Worm (Caenorhabditis elegans) whole organism, late embryonic: ENCODE results near the gene Y41D4A.3.

Source experiments
- F13H6.1 ChIP-seq: sonication (generic microtip); optimal IDR thresholded peaks from 2 replicates; lab custom pipeline; 2016; ENCODE audit warnings: missing genetic modification characterization, missing compliant biosample characterization
- K02D7.2 ChIP-seq: sonication (generic microtip); optimal IDR thresholded peaks from 2 replicates; lab custom pipeline; 2017; ENCODE audit warnings: mild to moderate bottlenecking, missing genetic modification characterization, missing compliant biosample characterization
- K09A11.1 ChIP-seq: sonication (generic microtip); optimal IDR thresholded peaks from 2 replicates; lab custom pipeline; 2017; ENCODE audit warnings: antibody characterized with exemption, mild to moderate bottlenecking, missing genetic modification characterization, missing compliant biosample characterization; ENCODE audit not compliant: insufficient read depth
- Y22D7AL.16 ChIP-seq: sonication (generic microtip); optimal IDR thresholded peaks from 2 replicates; lab custom pipeline; 2016; ENCODE audit warnings: missing genetic modification characterization, missing compliant biosample characterization
- ama-1 ChIP-seq: fragments of 150-350 bp; optimal IDR thresholded peaks from 2 replicates; lab custom pipeline; 2014
- ceh-18 ChIP-seq: sonication (generic microtip); optimal IDR thresholded peaks from 2 replicates; lab custom pipeline; 2016; ENCODE audit warnings: missing genetic modification characterization, missing compliant biosample characterization
- ceh-19 ChIP-seq: fragments of 200-800 bp; sonication (Bioruptor generic); optimal IDR thresholded peaks from 2 replicates; lab custom pipeline; 2018; ENCODE audit warnings: mild to moderate bottlenecking, missing genetic modification characterization, missing compliant biosample characterization
- ceh-30 ChIP-seq: fragments of 150-350 bp; optimal IDR thresholded peaks from 2 replicates; lab custom pipeline; 2014; ENCODE audit warnings: missing biosample characterization, missing genetic modification characterization
- ceh-31 ChIP-seq: sonication (generic microtip); optimal IDR thresholded peaks from 2 replicates; lab custom pipeline; 2016; ENCODE audit warnings: missing genetic modification characterization, missing compliant biosample characterization
- ceh-34 ChIP-seq: sonication (generic microtip); optimal IDR thresholded peaks from 2 replicates; lab custom pipeline; 2016; ENCODE audit warnings: mild to moderate bottlenecking, missing genetic modification characterization, missing compliant biosample characterization
- ceh-48 ChIP-seq: sonication (generic microtip); optimal IDR thresholded peaks from 2 replicates; lab custom pipeline; 2016; ENCODE audit warnings: missing genetic modification characterization, inconsistent platforms, missing compliant biosample characterization
- ceh-9 ChIP-seq: sonication (generic microtip); optimal IDR thresholded peaks from 2 replicates; lab custom pipeline; 2016; ENCODE audit warnings: mild to moderate bottlenecking, missing genetic modification characterization, inconsistent platforms, missing compliant biosample characterization
- che-1 ChIP-seq: sonication (generic microtip); optimal IDR thresholded peaks from 2 replicates; lab custom pipeline; 2016; ENCODE audit warnings: mild to moderate bottlenecking, missing genetic modification characterization, missing compliant biosample characterization
- dmd-4 ChIP-seq: sonication (generic microtip); optimal IDR thresholded peaks from 2 replicates; lab custom pipeline; 2016; ENCODE audit warnings: borderline replicate concordance, missing genetic modification characterization, missing compliant biosample characterization
- dve-1 ChIP-seq: sonication (generic microtip); optimal IDR thresholded peaks from 2 replicates; lab custom pipeline; 2017; ENCODE audit warnings: antibody characterized with exemption, mild to moderate bottlenecking, missing genetic modification characterization, missing compliant biosample characterization
- elt-2 ChIP-seq: sonication (generic microtip); optimal IDR thresholded peaks from 2 replicates; lab custom pipeline; 2016; ENCODE audit warnings: missing genetic modification reagents, missing genetic modification characterization, missing compliant biosample characterization
- fax-1 ChIP-seq: sonication (generic microtip); optimal IDR thresholded peaks from 2 replicates; lab custom pipeline; 2016; ENCODE audit warnings: missing genotype, missing genetic modification characterization, missing compliant biosample characterization
- fkh-10 ChIP-seq: fragments of 150-350 bp; optimal IDR thresholded peaks from 2 replicates; lab custom pipeline; 2014; ENCODE audit warnings: missing biosample characterization, missing genetic modification reagents, missing genetic modification characterization
- fkh-6 ChIP-seq: sonication (generic microtip); optimal IDR thresholded peaks from 2 replicates; lab custom pipeline; 2016; ENCODE audit warnings: missing genetic modification characterization, missing compliant biosample characterization
- hlh-13 ChIP-seq: fragments of 200-800 bp; sonication (Bioruptor generic); optimal IDR thresholded peaks from 2 replicates; lab custom pipeline; 2018; ENCODE audit warnings: mild to moderate bottlenecking, missing genetic modification characterization, missing compliant biosample characterization
- hlh-15 ChIP-seq: sonication (generic microtip); optimal IDR thresholded peaks from 2 replicates; lab custom pipeline; 2016; ENCODE audit warnings: missing genetic modification characterization, missing compliant biosample characterization
- lim-6 ChIP-seq: sonication (generic microtip); optimal IDR thresholded peaks from 2 replicates; lab custom pipeline; 2016; ENCODE audit warnings: missing genetic modification characterization, missing compliant biosample characterization
- lin-11 ChIP-seq: fragments of 200-800 bp; sonication (Bioruptor generic); optimal IDR thresholded peaks from 2 replicates; lab custom pipeline; 2018; ENCODE audit warnings: mild to moderate bottlenecking, missing genetic modification characterization, missing compliant biosample characterization
- mec-3 ChIP-seq: sonication (generic microtip); optimal IDR thresholded peaks from 2 replicates; lab custom pipeline; 2016; ENCODE audit warnings: borderline replicate concordance, missing genetic modification characterization, missing compliant biosample characterization
- nfya-1 ChIP-seq: sonication (generic microtip); optimal IDR thresholded peaks from 2 replicates; lab custom pipeline; 2017; ENCODE audit warnings: missing genetic modification characterization, mild to moderate bottlenecking, missing compliant biosample characterization, antibody characterized with exemption, moderate library complexity
- odd-2 ChIP-seq: sonication (generic microtip); optimal IDR thresholded peaks from 2 replicates; lab custom pipeline; 2017; ENCODE audit warnings: antibody characterized with exemption, mild to moderate bottlenecking, missing genetic modification characterization, missing compliant biosample characterization
- pat-9 ChIP-seq: fragments of 200-800 bp; sonication (Bioruptor generic); optimal IDR thresholded peaks from 2 replicates; lab custom pipeline; 2018; ENCODE audit warnings: mild to moderate bottlenecking, missing genetic modification characterization, moderate library complexity, missing compliant biosample characterization
- pha-2 ChIP-seq: sonication (generic microtip); optimal IDR thresholded peaks from 2 replicates; lab custom pipeline; 2017; ENCODE audit warnings: mild to moderate bottlenecking, missing genetic modification characterization, missing compliant biosample characterization
- pha-4 ChIP-seq: fragments of 150-350 bp; optimal IDR thresholded peaks from 2 replicates; lab custom pipeline; 2018; ENCODE audit warnings: missing biosample characterization, missing genetic modification reagents, missing genetic modification characterization
- rnt-1 ChIP-seq: sonication (generic microtip); optimal IDR thresholded peaks from 2 replicates; lab custom pipeline; 2016; ENCODE audit warnings: missing genetic modification characterization, missing compliant biosample characterization
- sox-2 ChIP-seq: fragments of 200-800 bp; sonication (Bioruptor generic); IDR thresholded peaks from 2 replicates; pipeline ENCODE4 v1.3.6; 2022; ENCODE audit warnings: missing genetic modification reagents, missing genetic modification characterization, missing compliant biosample characterization
- tbx-7 ChIP-seq: sonication (generic microtip); optimal IDR thresholded peaks from 2 replicates; lab custom pipeline; 2016; ENCODE audit warnings: missing genotype, missing genetic modification characterization, missing compliant biosample characterization
- unc-3 ChIP-seq, 2 experiments: fragments of 200-800 bp in 1 of 2; sonication (Bioruptor generic) in 1 of 2; sonication (generic microtip) in 1 of 2; conservative IDR thresholded peaks in 1 of 2; optimal IDR thresholded peaks in 1 of 2; 2 replicates each; pipeline versions ENCODE4 v1.3.6 to Lab custom; 2016 to 2022; ENCODE audit warnings: missing compliant biosample characterization in 2 of 2, missing genetic modification characterization in 2 of 2, missing genetic modification reagents in 1 of 2
- unc-42 ChIP-seq: sonication (generic microtip); optimal IDR thresholded peaks from 2 replicates; lab custom pipeline; 2016; ENCODE audit warnings: missing genotype, missing genetic modification characterization, missing compliant biosample characterization
- unc-86 ChIP-seq: sonication (generic microtip); optimal IDR thresholded peaks from 2 replicates; lab custom pipeline; 2016; ENCODE audit warnings: missing genetic modification characterization, missing compliant biosample characterization
- zip-5 ChIP-seq: sonication (generic microtip); optimal IDR thresholded peaks from 2 replicates; lab custom pipeline; 2016; ENCODE audit warnings: missing genetic modification characterization, missing compliant biosample characterization
- ztf-16 ChIP-seq: sonication (generic microtip); optimal IDR thresholded peaks from 2 replicates; lab custom pipeline; 2017; ENCODE audit warnings: missing genetic modification characterization, missing compliant biosample characterization

Y41D4A.3 gene

DNA sequence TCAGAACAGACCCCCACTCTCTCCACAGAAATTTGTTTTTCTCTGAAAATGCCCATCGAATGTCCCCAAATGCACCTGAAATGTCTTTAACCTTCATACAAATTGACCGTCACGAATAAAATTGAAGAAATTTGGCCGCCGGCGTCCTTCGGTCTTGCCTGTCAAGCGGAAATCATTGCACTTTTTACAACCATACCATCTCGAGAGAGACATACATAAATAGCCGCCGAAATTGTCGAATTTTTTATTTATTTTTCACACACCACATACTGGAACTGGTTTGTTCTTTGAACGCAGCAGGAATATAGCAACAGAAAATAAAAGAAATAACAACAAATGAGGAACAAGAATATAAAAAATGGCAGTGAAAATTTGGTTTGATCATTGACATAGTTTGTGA, 37.9 kb upstream of the Y41D4A.3 start:
- TF ChIP-seq ceh-30 (tag; lab: Kevin White, UChicago) (no peak), pha-2 (tag; lab: Kevin White, UChicago) (no peak), ceh-48 (tag; lab: Kevin White, UChicago) (no peak), lim-6 (tag; lab: Kevin White, UChicago) (no peak), ceh-9 (tag; lab: Kevin White, UChicago) (no peak), Y22D7AL.16 (tag; lab: Kevin White, UChicago) (no peak), rnt-1 (tag; lab: Kevin White, UChicago) (no peak), fax-1 (tag; lab: Kevin White, UChicago) (no peak), ceh-34 (no peak), hlh-13 (GFP tag; lab: Kevin White, UChicago) (no peak), fkh-6 (tag; lab: Kevin White, UChicago) (no peak), elt-2 (tag; lab: Kevin White, UChicago) (no peak), zip-5 (tag; lab: Kevin White, UChicago) (no peak), tbx-7 (no peak), ceh-19 (GFP tag; lab: Kevin White, UChicago) (no peak), K02D7.2 (tag; lab: Kevin White, UChicago) (no peak), lin-11 (tag; lab: Kevin White, UChicago) (no peak), pha-4 (tag; lab: Kevin White, UChicago) (no peak), mec-3 (no peak), dve-1 (tag; lab: Kevin White, UChicago) (no peak)
- TF ChIP-seq, all 69 proteins: peak for 0

DNA sequence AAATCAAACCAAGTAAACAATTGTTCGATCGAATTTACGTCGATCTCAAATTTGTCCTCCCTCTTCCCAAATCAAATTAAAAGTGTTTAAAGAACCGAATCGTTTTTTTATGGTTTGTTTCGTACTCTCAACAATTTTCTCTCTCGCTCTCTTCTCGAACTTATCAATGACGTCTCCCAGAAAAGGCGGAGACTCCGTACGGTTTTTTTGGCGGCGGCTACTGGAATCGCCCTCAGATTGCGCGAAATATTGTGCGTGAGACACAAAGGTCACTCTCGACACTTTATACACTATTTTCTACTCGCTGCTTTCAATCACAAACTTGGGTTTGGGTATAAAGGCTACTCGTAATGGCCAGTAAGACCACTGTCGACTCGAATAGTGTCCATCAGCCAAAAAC, 33.1 kb upstream of the Y41D4A.3 start, which contains the start of gene epic-2:
Gene epic-2, plus strand, starts transcription at position 317 of the 400 bp plus-strand sequence.
- TF ChIP-seq nfya-1 (no peak), pha-4 (tag; lab: Kevin White, UChicago) (no peak), K09A11.1 (no peak)

ce11 chrIV:1721610-1722009, 32.0 kb upstream of the Y41D4A.3 start:
- TF ChIP-seq unc-86 (tag; lab: Kevin White, UChicago) (no peak), unc-3 (GFP tag; conservative IDR thresholded peaks at IDR 0.05; lab: Robert Waterston, UW) (no peak), unc-3 (tag; optimal IDR thresholded peaks at IDR 0.05; lab: Kevin White, UChicago) (no peak), fkh-10 (GFP tag; lab: Kevin White, UChicago) (no peak)

- no peak for TF ChIP-seq dve-1 (tag; lab: Kevin White, UChicago)
- no peak for TF ChIP-seq odd-2 (tag; lab: Kevin White, UChicago)
- no peak for TF ChIP-seq ztf-16 (tag; lab: Kevin White, UChicago)
- no peak for TF ChIP-seq ceh-18 (tag; lab: Kevin White, UChicago)
- TF ChIP-seq ceh-19 (GFP tag; lab: Kevin White, UChicago): no peak
- no peak for TF ChIP-seq hlh-13 (GFP tag; lab: Kevin White, UChicago)
- TF ChIP-seq unc-3 (GFP tag; conservative IDR thresholded peaks at IDR 0.05; lab: Robert Waterston, UW): no peak
- TF ChIP-seq unc-3 (tag; optimal IDR thresholded peaks at IDR 0.05; lab: Kevin White, UChicago): no peak
- no peak for TF ChIP-seq che-1 (tag; lab: Kevin White, UChicago)
- no peak for TF ChIP-seq ceh-31 (tag; lab: Kevin White, UChicago)
- no peak for TF ChIP-seq sox-2 (GFP tag; lab: Robert Waterston, UW)
- no peak for TF ChIP-seq elt-2 (tag; lab: Kevin White, UChicago)
- TF ChIP-seq hlh-15 (tag; lab: Kevin White, UChicago): no peak
- TF ChIP-seq, all 69 proteins: peak for 0
Observed at ce11 chrIV:1722953-1723352, 30.6 kb upstream of the Y41D4A.3 start.

ce11 chrIV:1724283-1724682, 29.3 kb upstream of the Y41D4A.3 start, which contains the start of gene epic-3:
epic-3 (minus strand) TSS chrIV:1724383.
- TF ChIP-seq nfya-1 (no peak), dmd-4 (no peak), unc-42 (tag; lab: Kevin White, UChicago) (no peak), ama-1 (lab: Kevin White, UChicago) (no peak), ceh-18 (tag; lab: Kevin White, UChicago) (no peak), F13H6.1 (no peak), unc-86 (tag; lab: Kevin White, UChicago) (no peak), K02D7.2 (tag; lab: Kevin White, UChicago) (no peak), ceh-9 (tag; lab: Kevin White, UChicago) (no peak), pat-9 (no peak), che-1 (tag; lab: Kevin White, UChicago) (no peak)
